Fruit fly (Drosophila melanogaster) whole organism, embryonic: ENCODE data around the gene CG31776.
A peak's percentile ranks its signal among the peaks of the same experiment; 100 is the strongest.

Source experiments
- ATbp ChIP-seq: fragments of 200-800 bp; sonication (Bioruptor generic); optimal IDR thresholded peaks from 2 replicates; lab custom pipeline; 2017; ENCODE audit warnings: missing biosample characterization, mild to moderate bottlenecking, missing genetic modification characterization, missing genetic modification reagents
- Adf1 ChIP-seq: fragments of 200-800 bp; sonication (Bioruptor generic); IDR thresholded peaks from 2 replicates; pipeline ENCODE4 v1.3.6; 2022; ENCODE audit warnings: missing biosample characterization, missing genetic modification characterization
- B-H1 ChIP-seq: fragments of 200-800 bp; sonication (Bioruptor generic); IDR thresholded peaks from 3 replicates; pipeline ENCODE4 v1.3.6; 2022; ENCODE audit warnings: missing biosample characterization, missing genetic modification characterization
- BEAF-32 ChIP-seq: fragments of 200-800 bp; sonication (Bioruptor generic); optimal IDR thresholded peaks from 3 replicates; lab custom pipeline; 2017; ENCODE audit warnings: missing biosample characterization, missing genetic modification characterization, mild to moderate bottlenecking, moderate library complexity, missing genetic modification reagents
- Bteb2 ChIP-seq: fragments of 200-800 bp; sonication (Bioruptor generic); optimal IDR thresholded peaks from 2 replicates; lab custom pipeline; 2016; ENCODE audit warnings: missing biosample characterization, missing genetic modification characterization
- CG14441 ChIP-seq: fragments of 200-800 bp; sonication (Bioruptor generic); IDR thresholded peaks from 2 replicates; pipeline ENCODE4 v1.3.6; 2022; ENCODE audit warnings: missing biosample characterization, missing genetic modification characterization
- CG15011 ChIP-seq: fragments of 200-800 bp; sonication (Bioruptor generic); optimal IDR thresholded peaks from 3 replicates; lab custom pipeline; 2018; ENCODE audit warnings: missing biosample characterization, mild to moderate bottlenecking, missing genetic modification characterization
- CG17829 ChIP-seq: fragments of 200-800 bp; optimal IDR thresholded peaks from 2 replicates; lab custom pipeline; 2019; ENCODE audit warnings: missing biosample characterization, mild to moderate bottlenecking, missing genetic modification characterization, moderate library complexity
- CG2129 ChIP-seq: fragments of 200-800 bp; sonication (Bioruptor generic); IDR thresholded peaks from 2 replicates; pipeline ENCODE4 v1.3.6; 2022; ENCODE audit warnings: missing biosample characterization, missing genetic modification characterization; ENCODE audit not compliant: partially characterized antibody
- CG3065 ChIP-seq: fragments of 200-800 bp; sonication (Bioruptor generic); optimal IDR thresholded peaks from 2 replicates; lab custom pipeline; 2016; ENCODE audit warnings: missing biosample characterization, missing genetic modification characterization
- CG31388 ChIP-seq: fragments of 200-800 bp; sonication (Bioruptor generic); optimal IDR thresholded peaks from 2 replicates; lab custom pipeline; 2016; ENCODE audit warnings: missing biosample characterization, missing genetic modification characterization
- CG3163 ChIP-seq: fragments of 200-800 bp; sonication (Bioruptor generic); optimal IDR thresholded peaks from 3 replicates; lab custom pipeline; 2016; ENCODE audit warnings: missing biosample characterization, missing genetic modification characterization
- CG34422 ChIP-seq: fragments of 200-800 bp; sonication (Bioruptor generic); IDR thresholded peaks from 3 replicates; pipeline ENCODE4 v1.3.6; 2022; ENCODE audit warnings: missing biosample characterization, missing genetic modification characterization
- CG7928 ChIP-seq: fragments of 200-800 bp; sonication (Bioruptor generic); optimal IDR thresholded peaks from 2 replicates; lab custom pipeline; 2017; ENCODE audit warnings: missing biosample characterization, mild to moderate bottlenecking, missing genetic modification characterization
- CG8944 ChIP-seq: fragments of 200-800 bp; sonication (Bioruptor generic); optimal IDR thresholded peaks from 3 replicates; lab custom pipeline; 2016; ENCODE audit warnings: missing biosample characterization, missing genetic modification characterization
- CG9876 ChIP-seq: fragments of 200-800 bp; sonication (Bioruptor generic); optimal IDR thresholded peaks from 2 replicates; lab custom pipeline; 2016; ENCODE audit warnings: missing biosample characterization, missing genetic modification characterization
- CTCF ChIP-seq: fragments of 200-800 bp; sonication (Bioruptor generic); optimal IDR thresholded peaks from 2 replicates; lab custom pipeline; 2017; ENCODE audit warnings: missing biosample characterization, mild to moderate bottlenecking, missing genetic modification characterization, moderate library complexity
- Dfd ChIP-seq, 2 experiments: fragments of >200 bp; optimal IDR thresholded peaks; 2 replicates each; lab custom pipeline; 2017; ENCODE audit warnings: missing biosample characterization in 2 of 2, missing genetic modification characterization in 2 of 2
- Dll ChIP-seq: fragments of 200-800 bp; sonication (Bioruptor generic); IDR thresholded peaks from 4 replicates; pipeline ENCODE4 v1.3.6; 2022; ENCODE audit warnings: missing biosample characterization, missing genetic modification characterization; ENCODE audit not compliant: partially characterized antibody
- E2f2 ChIP-seq: fragments of 200-800 bp; sonication (Bioruptor generic); IDR thresholded peaks from 2 replicates; pipeline ENCODE4 v1.3.6; 2022; ENCODE audit warnings: missing biosample characterization, missing genetic modification characterization
- Ets65A ChIP-seq: fragments of 200-800 bp; sonication (Bioruptor generic); peaks from one replicate; lab custom pipeline; 2016; ENCODE audit warnings: missing biosample characterization, missing genetic modification characterization
- Gsc ChIP-seq: fragments of 200-800 bp; sonication (Bioruptor generic); IDR thresholded peaks from 2 replicates; pipeline ENCODE4 v1.3.6; 2022; ENCODE audit warnings: missing biosample characterization, missing genetic modification characterization
- HHEX ChIP-seq: fragments of 200-800 bp; sonication (Bioruptor generic); optimal IDR thresholded peaks from 3 replicates; lab custom pipeline; 2017; ENCODE audit warnings: missing biosample characterization, mild to moderate bottlenecking, missing genetic modification characterization, missing genetic modification reagents
- HLH4C ChIP-seq: fragments of 200-800 bp; sonication (Bioruptor generic); IDR thresholded peaks from 3 replicates; pipeline ENCODE4 v1.3.6; 2022; ENCODE audit warnings: missing biosample characterization, missing genetic modification characterization; ENCODE audit not compliant: partially characterized antibody
- Hr78 ChIP-seq, 2 experiments: fragments of 200-800 bp in 1 of 2; fragments of >200 bp in 1 of 2; sonication (Bioruptor generic) in 1 of 2; optimal IDR thresholded peaks; 2 replicates each; lab custom pipeline; 2017 to 2019; ENCODE audit warnings: missing biosample characterization in 2 of 2, missing genetic modification characterization in 2 of 2, mild to moderate bottlenecking in 1 of 2, moderate library complexity in 1 of 2
- Oaz ChIP-seq: fragments of 200-800 bp; sonication (Bioruptor generic); IDR thresholded peaks from 2 replicates; pipeline ENCODE4 v1.3.6; 2022; ENCODE audit warnings: missing biosample characterization, missing genetic modification characterization
- Side ChIP-seq: fragments of 200-800 bp; sonication (Bioruptor generic); optimal IDR thresholded peaks from 2 replicates; lab custom pipeline; 2016; ENCODE audit warnings: missing biosample characterization, missing genetic modification characterization
- ase ChIP-seq: fragments of 200-800 bp; sonication (Bioruptor generic); IDR thresholded peaks from 3 replicates; pipeline ENCODE4 v1.3.6; 2022; ENCODE audit warnings: missing biosample characterization, missing genetic modification characterization
- bab2 ChIP-seq: fragments of 200-800 bp; sonication (Bioruptor generic); optimal IDR thresholded peaks from 2 replicates; lab custom pipeline; 2016; ENCODE audit warnings: missing biosample characterization, missing genetic modification characterization
- chn ChIP-seq: fragments of 200-800 bp; sonication (Bioruptor generic); optimal IDR thresholded peaks from 2 replicates; lab custom pipeline; 2016; ENCODE audit warnings: missing biosample characterization, missing genetic modification characterization
- da ChIP-seq: fragments of 200-800 bp; sonication (Bioruptor generic); optimal IDR thresholded peaks from 2 replicates; lab custom pipeline; 2016; ENCODE audit warnings: missing biosample characterization, missing genetic modification characterization
- dan ChIP-seq: fragments of 200-800 bp; sonication (Bioruptor generic); IDR thresholded peaks from 2 replicates; pipeline ENCODE4 v1.3.6; 2022; ENCODE audit warnings: missing biosample characterization, missing genetic modification characterization
- dmrt11E ChIP-seq: fragments of 200-800 bp; sonication (Bioruptor generic); optimal IDR thresholded peaks from 3 replicates; lab custom pipeline; 2018; ENCODE audit warnings: missing biosample characterization, mild to moderate bottlenecking, missing genetic modification characterization, moderate library complexity
- en ChIP-seq: fragments of 200-800 bp; sonication (Bioruptor generic); optimal IDR thresholded peaks from 2 replicates; lab custom pipeline; 2016; ENCODE audit warnings: missing biosample characterization, missing genetic modification characterization
- eyg ChIP-seq: fragments of 200-800 bp; sonication (Bioruptor generic); optimal IDR thresholded peaks from 3 replicates; lab custom pipeline; 2016; ENCODE audit warnings: missing biosample characterization, missing genetic modification characterization
- fru ChIP-seq: fragments of >200 bp; optimal IDR thresholded peaks from 2 replicates; lab custom pipeline; 2017
- gcm2 ChIP-seq: fragments of 200-800 bp; sonication (Bioruptor generic); optimal IDR thresholded peaks from 2 replicates; lab custom pipeline; 2016; ENCODE audit warnings: missing biosample characterization, missing genetic modification characterization
- her ChIP-seq: fragments of 200-800 bp; sonication (Bioruptor generic); optimal IDR thresholded peaks from 2 replicates; lab custom pipeline; 2016; ENCODE audit warnings: missing biosample characterization, missing genetic modification characterization
- odd ChIP-seq: fragments of 200-800 bp; sonication (Bioruptor generic); optimal IDR thresholded peaks from 2 replicates; lab custom pipeline; 2017; ENCODE audit warnings: missing biosample characterization, mild to moderate bottlenecking, missing genetic modification characterization
- p53 ChIP-seq: fragments of 200-800 bp; sonication (Bioruptor generic); optimal IDR thresholded peaks from 2 replicates; lab custom pipeline; 2016; ENCODE audit warnings: missing biosample characterization, missing genetic modification characterization
- pan ChIP-seq, 4 experiments: fragments of >200 bp in 3 of 4; fragments of 200-800 bp in 1 of 4; sonication (Bioruptor generic) in 1 of 4; optimal IDR thresholded peaks in 3 of 4; IDR thresholded peaks in 1 of 4; 2 replicates each; pipeline versions ENCODE4 v1.3.6 to Lab custom; 2017 to 2022; ENCODE audit warnings: missing biosample characterization in 2 of 4, missing genetic modification characterization in 2 of 4, mixed read lengths in 1 of 4
- pb ChIP-seq: fragments of 200-800 bp; sonication (Bioruptor generic); optimal IDR thresholded peaks from 3 replicates; lab custom pipeline; 2016; ENCODE audit warnings: missing biosample characterization, missing genetic modification characterization
- pho ChIP-seq: fragments of 200-800 bp; sonication (Bioruptor generic); optimal IDR thresholded peaks from 2 replicates; lab custom pipeline; 2016; ENCODE audit warnings: missing biosample characterization, missing genetic modification characterization
- pzg ChIP-seq: fragments of 200-800 bp; sonication (Bioruptor generic); optimal IDR thresholded peaks from 3 replicates; lab custom pipeline; 2018; ENCODE audit warnings: missing biosample characterization, mild to moderate bottlenecking, missing genetic modification characterization, moderate library complexity
- sisA ChIP-seq: fragments of 200-800 bp; sonication (Bioruptor generic); IDR thresholded peaks from 2 replicates; pipeline ENCODE4 v1.3.6; 2022; ENCODE audit warnings: missing biosample characterization, missing genetic modification characterization
- usp ChIP-seq: fragments of >200 bp; optimal IDR thresholded peaks from 2 replicates; lab custom pipeline; 2017; ENCODE audit warnings: missing biosample characterization, missing genetic modification characterization
- vfl ChIP-seq: fragments of 200-800 bp; sonication (Bioruptor generic); optimal IDR thresholded peaks from 2 replicates; lab custom pipeline; 2016; ENCODE audit warnings: missing biosample characterization, missing genetic modification characterization
- wor ChIP-seq: fragments of 200-800 bp; sonication (Bioruptor generic); IDR thresholded peaks from 2 replicates; pipeline ENCODE4 v1.3.6; 2022; ENCODE audit warnings: missing biosample characterization, missing genetic modification characterization
- z ChIP-seq: fragments of 200-800 bp; sonication (Bioruptor generic); IDR thresholded peaks from 3 replicates; pipeline ENCODE4 v1.3.6; 2022; ENCODE audit warnings: missing biosample characterization, missing genetic modification characterization
- zf30C ChIP-seq: fragments of 200-800 bp; sonication (Bioruptor generic); optimal IDR thresholded peaks from 3 replicates; lab custom pipeline; 2018; ENCODE audit warnings: missing biosample characterization, mild to moderate bottlenecking, missing genetic modification characterization

Gene CG31776

DNA sequence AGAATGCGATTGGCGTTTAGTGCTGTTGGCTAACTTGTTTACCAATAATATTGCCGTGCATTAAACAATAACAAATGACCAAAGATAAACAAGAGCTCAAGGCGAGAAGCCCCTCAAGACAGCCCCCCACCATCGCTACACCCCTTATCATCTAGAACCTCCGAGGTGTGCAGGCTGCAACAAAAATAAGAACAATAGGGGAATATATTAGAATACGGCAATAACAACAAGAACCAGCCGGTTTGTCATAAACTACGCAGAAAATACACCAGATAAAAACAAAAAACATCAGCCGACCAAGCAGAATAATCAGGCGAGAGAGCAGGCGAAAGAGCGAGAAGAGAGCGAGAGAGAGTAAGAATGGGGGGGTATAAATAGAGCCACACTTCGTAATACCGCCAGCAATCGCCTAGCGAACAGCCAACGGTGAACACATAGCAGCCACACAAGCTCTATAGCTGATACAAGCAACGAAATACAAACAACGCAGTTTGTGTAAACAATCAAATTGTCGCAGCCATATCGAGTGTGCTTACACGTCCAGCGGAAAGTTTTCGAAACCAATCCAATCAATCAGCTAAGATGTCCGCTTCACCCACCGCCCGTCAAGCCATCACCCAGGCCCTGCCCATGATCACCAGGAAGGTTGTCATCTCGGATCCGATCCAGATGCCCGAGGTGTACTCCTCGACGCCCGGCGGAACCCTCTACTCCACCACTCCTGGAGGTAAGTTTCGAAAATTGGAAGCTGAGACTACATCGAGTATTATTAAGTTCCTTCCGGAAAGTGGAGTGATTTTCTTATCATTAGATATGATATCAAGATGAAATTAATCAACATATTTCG is 8.3 kb downstream of the CG31776 start, which contains the start of gene Thor (continued):
- TF ChIP-seq Dfd (GFP tag; optimal IDR thresholded peaks at IDR 0.05; lab: Kevin White, UChicago), result no peak
- peak; percentile 57 for TF ChIP-seq p53 (GFP tag; lab: Kevin White, UChicago)
- TF ChIP-seq odd (GFP tag; lab: Kevin White, UChicago), result peak; percentile 39
- TF ChIP-seq CG31388, result no peak
- peak; percentile 74 for TF ChIP-seq ATbp (GFP tag; lab: Kevin White, UChicago)
- no peak for TF ChIP-seq da (GFP tag; lab: Kevin White, UChicago)
- peak; percentile 29 for TF ChIP-seq CTCF (GFP tag; lab: Kevin White, UChicago)
- peak; percentile 64 for TF ChIP-seq chn (GFP tag; lab: Kevin White, UChicago)
- no peak for TF ChIP-seq CG2129 (GFP tag; lab: Robert Waterston, UW)
- TF ChIP-seq sisA (GFP tag; lab: Robert Waterston, UW), result peak; percentile 45
- TF ChIP-seq pho, result peak; percentile 80
- TF ChIP-seq HLH4C (GFP tag; lab: Robert Waterston, UW), result peak; percentile 55; the same call in 1 of the 3 replicates
- TF ChIP-seq E2f2 (GFP tag; lab: Robert Waterston, UW), result no peak
- peak; percentile 29 for TF ChIP-seq zf30C (GFP tag; lab: Kevin White, UChicago)
- peak; percentile 71 for TF ChIP-seq gcm2 (GFP tag; lab: Kevin White, UChicago)
- TF ChIP-seq z (GFP tag; lab: Robert Waterston, UW), result peak; percentile 54; the same call in 2 of the 3 replicates
- peak; percentile 59 for TF ChIP-seq vfl (GFP tag; lab: Kevin White, UChicago)
- TF ChIP-seq Side (GFP tag; lab: Kevin White, UChicago), result peak; percentile 87
- no peak for TF ChIP-seq dan (GFP tag; lab: Robert Waterston, UW)
- peak; percentile 12 for TF ChIP-seq pzg (GFP tag; lab: Kevin White, UChicago)
- peak; percentile 75 for TF ChIP-seq pb (GFP tag; lab: Kevin White, UChicago)
- TF ChIP-seq ase (GFP tag; lab: Robert Waterston, UW), result peak; percentile 67; the same call in 2 of the 3 replicates
- peak; percentile 78 for TF ChIP-seq HHEX (GFP tag; lab: Kevin White, UChicago)
- TF ChIP-seq Hr78 (GFP tag; optimal IDR thresholded peaks at IDR 0.05; lab: Kevin White, UChicago), result peak in 1 of 2 experiments; percentile 6
- TF ChIP-seq Adf1 (GFP tag; lab: Robert Waterston, UW), result peak; percentile 55; the same call in 1 of the 2 replicates
- TF ChIP-seq CG34422 (GFP tag; lab: Robert Waterston, UW), result peak; percentile 84; the same call in 1 of the 3 replicates
- no peak for TF ChIP-seq Oaz (GFP tag; lab: Robert Waterston, UW)
- no peak for TF ChIP-seq CG7928 (GFP tag; lab: Kevin White, UChicago)
- peak; percentile 11 for TF ChIP-seq bab2 (GFP tag; lab: Kevin White, UChicago)
- no peak for TF ChIP-seq CG3065
- peak; percentile 40; the same call in 1 of the 2 replicates for TF ChIP-seq CG14441 (GFP tag; lab: Robert Waterston, UW)
- no peak for TF ChIP-seq pan (optimal IDR thresholded peaks at IDR 0.05; lab: Kevin White, UChicago)
- peak in 1 of 2 experiments; percentile 57 for TF ChIP-seq pan (GFP tag; optimal IDR thresholded peaks at IDR 0.05 in 1 of 2, IDR thresholded peaks at IDR 0.05 in 1 of 2)
- TF ChIP-seq CG8944 (GFP tag; lab: Kevin White, UChicago), result peak; percentile 26
- no peak for TF ChIP-seq fru (lab: Kevin White, UChicago)
- TF ChIP-seq Gsc (GFP tag; lab: Robert Waterston, UW), result no peak
- TF ChIP-seq usp, result no peak
- TF ChIP-seq eyg (GFP tag; lab: Kevin White, UChicago), result peak; percentile 72
- peak; percentile 87 for TF ChIP-seq her
- peak; percentile 73 for TF ChIP-seq CG3163
- peak; percentile 61 for TF ChIP-seq CG17829 (tag; lab: Kevin White, UChicago)
- TF ChIP-seq Ets65A, result peak; percentile 41
- peak; percentile 50 for TF ChIP-seq en (GFP tag; lab: Kevin White, UChicago)
- no peak for TF ChIP-seq BEAF-32 (GFP tag; lab: Kevin White, UChicago)
- peak; percentile 72 for TF ChIP-seq Bteb2
- TF ChIP-seq CG9876, result peak; percentile 72
- TF ChIP-seq B-H1 (GFP tag; lab: Robert Waterston, UW), result peak; percentile 38; the same call in 1 of the 3 replicates
- TF ChIP-seq CG15011 (GFP tag; lab: Kevin White, UChicago), result peak; percentile 57
- TF ChIP-seq wor (GFP tag; lab: Robert Waterston, UW), result no peak
- TF ChIP-seq dmrt11E (tag; lab: Kevin White, UChicago), result peak; percentile 9
- no peak for TF ChIP-seq Dll (GFP tag; lab: Robert Waterston, UW)
